Worm (Caenorhabditis elegans): ENCODE measurements around the gene smim-14.

ce11 chrIII:3493138-3493537, 23.6 kb upstream of the smim-14 start, which contains the start of gene gly-14:
- TF ChIP-seq isw-1 (GFP tag; IDR thresholded peaks at IDR 0.05): no peak
- TF ChIP-seq snpc-4 (tag; optimal IDR thresholded peaks at IDR 0.05): no peak
- TF ChIP-seq nhr-11 (tag; optimal IDR thresholded peaks at IDR 0.05): no peak
- TF ChIP-seq nhr-12 (tag; optimal IDR thresholded peaks at IDR 0.05): no peak
- no peak for TF ChIP-seq skn-1 (tag; optimal IDR thresholded peaks at IDR 0.05)
- TF ChIP-seq unc-62 (GFP tag; optimal IDR thresholded peaks at IDR 0.05): no peak
- TF ChIP-seq lin-35 (GFP tag; optimal IDR thresholded peaks at IDR 0.05): no peak
- TF ChIP-seq pag-3 (tag; optimal IDR thresholded peaks at IDR 0.05; ENCODE audit: borderline replicate concordance, insufficient read depth): no peak
- no peak for TF ChIP-seq nhr-84 (tag; optimal IDR thresholded peaks at IDR 0.05)
- no peak for TF ChIP-seq pqm-1 (tag; optimal IDR thresholded peaks at IDR 0.05)
- TF ChIP-seq alr-1 (tag; optimal IDR thresholded peaks at IDR 0.05; ENCODE audit: borderline replicate concordance): no peak
